Worm (Caenorhabditis elegans) whole organism, young adult: ENCODE measurements around the gene F55A11.11.

Source experiments
- C17E4.6 ChIP-seq: fragments of 200-800 bp; sonication (Bioruptor generic); IDR thresholded peaks from 2 replicates; pipeline ENCODE4 v1.3.6; 2022; ENCODE audit warnings: missing genetic modification reagents, missing genetic modification characterization, missing compliant biosample characterization
- F10E7.11 ChIP-seq: sonication (generic microtip); optimal IDR thresholded peaks from 2 replicates; lab custom pipeline; 2017; ENCODE audit warnings: mild to moderate bottlenecking, missing genetic modification characterization, moderate library complexity, missing compliant biosample characterization
- F22D6.2 ChIP-seq: sonication (generic microtip); optimal IDR thresholded peaks from 2 replicates; lab custom pipeline; 2016; ENCODE audit warnings: mild to moderate bottlenecking, missing genetic modification characterization, missing compliant biosample characterization
- F37B4.10 ChIP-seq: fragments of 200-800 bp; sonication (Bioruptor generic); IDR thresholded peaks from 2 replicates; pipeline ENCODE4 v1.3.6; 2022; ENCODE audit warnings: missing genetic modification characterization, missing compliant biosample characterization
- F49E8.2 ChIP-seq: sonication (generic microtip); optimal IDR thresholded peaks from 3 replicates; lab custom pipeline; 2017; ENCODE audit warnings: missing genetic modification characterization, mild to moderate bottlenecking, missing compliant biosample characterization, antibody characterized with exemption, moderate library complexity; ENCODE audit not compliant: insufficient read depth
- T26A5.8 ChIP-seq: sonication (generic microtip); optimal IDR thresholded peaks from 2 replicates; lab custom pipeline; 2016; ENCODE audit warnings: missing genetic modification characterization, missing compliant biosample characterization
- Y67H2A.10 ChIP-seq: fragments of 200-800 bp; sonication (Bioruptor generic); conservative IDR thresholded peaks from 2 replicates; pipeline ENCODE4 v1.3.6; 2022; ENCODE audit warnings: missing genetic modification reagents, missing genetic modification characterization, missing compliant biosample characterization
- ZK185.1 ChIP-seq: sonication (generic microtip); optimal IDR thresholded peaks from 2 replicates; lab custom pipeline; 2016; ENCODE audit warnings: mild to moderate bottlenecking, missing genetic modification characterization, missing compliant biosample characterization; ENCODE audit not compliant: poor library complexity, severe bottlenecking
- akir-1 ChIP-seq: fragments of 200-800 bp; sonication (Bioruptor generic); optimal IDR thresholded peaks from 2 replicates; lab custom pipeline; 2018; ENCODE audit warnings: mild to moderate bottlenecking, missing genetic modification characterization, moderate library complexity, missing compliant biosample characterization
- ama-1 ChIP-seq, 3 experiments: fragments of 150-350 bp in 1 of 3; sonication (generic microtip) in 2 of 3; optimal IDR thresholded peaks; 2 replicates each; lab custom pipeline; 2014 to 2018; ENCODE audit warnings: missing biosample characterization in 2 of 3, missing genetic modification characterization in 2 of 3, missing genetic modification reagents in 2 of 3
- attf-3 ChIP-seq: fragments of 200-800 bp; sonication (Bioruptor generic); conservative IDR thresholded peaks from 2 replicates; pipeline ENCODE4 v1.3.6; 2022; ENCODE audit warnings: missing genetic modification reagents, missing genetic modification characterization, missing compliant biosample characterization
- attf-6 ChIP-seq: fragments of 200-800 bp; sonication (Bioruptor generic); IDR thresholded peaks from 2 replicates; pipeline ENCODE4 v1.3.6; 2022; ENCODE audit warnings: missing genetic modification reagents, missing genetic modification characterization, missing compliant biosample characterization
- bed-1 ChIP-seq: fragments of 200-800 bp; sonication (Bioruptor generic); IDR thresholded peaks from 2 replicates; pipeline ENCODE4 v1.3.6; 2022; ENCODE audit warnings: missing genetic modification reagents, missing genetic modification characterization, missing compliant biosample characterization
- ccch-3 ChIP-seq: fragments of 200-800 bp; sonication (Bioruptor generic); optimal IDR thresholded peaks from 2 replicates; lab custom pipeline; 2018; ENCODE audit warnings: mild to moderate bottlenecking, missing genetic modification characterization, missing compliant biosample characterization
- ceh-58 ChIP-seq: fragments of 200-800 bp; sonication (Bioruptor generic); IDR thresholded peaks from 2 replicates; pipeline ENCODE4 v1.3.6; 2022; ENCODE audit warnings: missing genetic modification characterization, missing compliant biosample characterization
- ceh-79 ChIP-seq: sonication (generic microtip); optimal IDR thresholded peaks from 2 replicates; lab custom pipeline; 2017; ENCODE audit warnings: mild to moderate bottlenecking, missing genetic modification characterization, missing compliant biosample characterization
- ceh-91 ChIP-seq: fragments of 200-800 bp; sonication (Bioruptor generic); IDR thresholded peaks from 2 replicates; pipeline ENCODE4 v1.3.6; 2022; ENCODE audit warnings: missing genetic modification reagents, missing genetic modification characterization, missing compliant biosample characterization
- die-1 ChIP-seq: sonication (generic microtip); optimal IDR thresholded peaks from 2 replicates; lab custom pipeline; 2016; ENCODE audit warnings: missing genotype, mild to moderate bottlenecking, missing genetic modification characterization, missing compliant biosample characterization
- efl-1 ChIP-seq: fragments of 150-350 bp; optimal IDR thresholded peaks from 2 replicates; lab custom pipeline; 2014; ENCODE audit warnings: missing biosample characterization, missing genetic modification reagents, missing genetic modification characterization
- egl-18 ChIP-seq: fragments of 200-800 bp; sonication (Bioruptor generic); IDR thresholded peaks from 2 replicates; pipeline ENCODE4 v1.3.6; 2022; ENCODE audit warnings: missing genetic modification reagents, missing genetic modification characterization, missing compliant biosample characterization
- ekl-4 ChIP-seq: fragments of 200-800 bp; sonication (Bioruptor generic); IDR thresholded peaks from 2 replicates; pipeline ENCODE4 v1.3.6; 2022; ENCODE audit warnings: missing genetic modification reagents, missing genetic modification characterization, missing compliant biosample characterization
- hlh-12 ChIP-seq: sonication (generic microtip); optimal IDR thresholded peaks from 2 replicates; lab custom pipeline; 2016; ENCODE audit warnings: missing genetic modification characterization, missing compliant biosample characterization
- hlh-26 ChIP-seq: fragments of 200-800 bp; sonication (Bioruptor generic); conservative IDR thresholded peaks from 2 replicates; pipeline ENCODE4 v1.3.6; 2022; ENCODE audit warnings: missing genetic modification reagents, missing genetic modification characterization, missing compliant biosample characterization
- hmg-1.2 ChIP-seq: fragments of 200-800 bp; sonication (Bioruptor generic); IDR thresholded peaks from 2 replicates; pipeline ENCODE4 v1.3.6; 2022; ENCODE audit warnings: missing genetic modification reagents, missing genetic modification characterization, missing compliant biosample characterization
- hsf-1 ChIP-seq: fragments of 200-800 bp; sonication (Bioruptor generic); IDR thresholded peaks from 2 replicates; pipeline ENCODE4 v1.3.6; 2022; ENCODE audit warnings: missing genetic modification reagents, missing genetic modification characterization, missing compliant biosample characterization
- lag-1 ChIP-seq: fragments of 200-800 bp; sonication (Bioruptor generic); IDR thresholded peaks from 2 replicates; pipeline ENCODE4 v1.3.6; 2022; ENCODE audit warnings: missing genetic modification reagents, missing genetic modification characterization, missing compliant biosample characterization
- let-607 ChIP-seq, 2 experiments: fragments of 200-800 bp in 1 of 2; sonication (Bioruptor generic) in 1 of 2; sonication (generic microtip) in 1 of 2; optimal IDR thresholded peaks; 2 replicates each; lab custom pipeline; 2016 to 2018; ENCODE audit warnings: mild to moderate bottlenecking in 2 of 2, missing compliant biosample characterization in 2 of 2, missing genetic modification characterization in 2 of 2, moderate library complexity in 2 of 2, missing genotype in 1 of 2
- lir-1 ChIP-seq: fragments of 200-800 bp; sonication (Bioruptor generic); conservative IDR thresholded peaks from 2 replicates; pipeline ENCODE4 v1.3.6; 2022; ENCODE audit warnings: missing genetic modification reagents, missing genetic modification characterization, missing compliant biosample characterization
- lsl-1 ChIP-seq: fragments of 200-800 bp; sonication (Bioruptor generic); optimal IDR thresholded peaks from 2 replicates; lab custom pipeline; 2018; ENCODE audit warnings: mild to moderate bottlenecking, missing genetic modification characterization, moderate library complexity, missing compliant biosample characterization
- mcd-1 ChIP-seq: fragments of 200-800 bp; sonication (Bioruptor generic); IDR thresholded peaks from 2 replicates; pipeline ENCODE4 v1.3.6; 2022; ENCODE audit warnings: missing genetic modification reagents, missing genetic modification characterization, missing compliant biosample characterization
- mxl-1 ChIP-seq: sonication (generic microtip); optimal IDR thresholded peaks from 2 replicates; lab custom pipeline; 2016; ENCODE audit warnings: missing genetic modification characterization, missing compliant biosample characterization
- nfyb-1 ChIP-seq: fragments of 200-800 bp; sonication (Bioruptor generic); IDR thresholded peaks from 2 replicates; pipeline ENCODE4 v1.3.6; 2022; ENCODE audit warnings: missing genetic modification reagents, missing genetic modification characterization, missing compliant biosample characterization
- nhr-27 ChIP-seq: fragments of 200-800 bp; sonication (Bioruptor generic); optimal IDR thresholded peaks from 2 replicates; lab custom pipeline; 2018; ENCODE audit warnings: mild to moderate bottlenecking, missing genetic modification characterization, moderate library complexity, missing compliant biosample characterization
- nhr-80 ChIP-seq: sonication (generic microtip); optimal IDR thresholded peaks from 2 replicates; lab custom pipeline; 2016; ENCODE audit warnings: missing genetic modification characterization, missing compliant biosample characterization
- nhr-90 ChIP-seq: sonication (generic microtip); optimal IDR thresholded peaks from 2 replicates; lab custom pipeline; 2016; ENCODE audit warnings: missing genotype, mild to moderate bottlenecking, missing genetic modification characterization, missing compliant biosample characterization
- rpc-1 ChIP-seq, 2 experiments: fragments of 150-350 bp in 1 of 2; sonication (generic microtip) in 1 of 2; optimal IDR thresholded peaks; 2 replicates each; lab custom pipeline; 2014 to 2018; ENCODE audit warnings: missing biosample characterization in 1 of 2, missing genetic modification characterization in 1 of 2, missing genetic modification reagents in 1 of 2, missing genotype in 1 of 2
- snpc-1.1 ChIP-seq: sonication (generic microtip); optimal IDR thresholded peaks from 2 replicates; lab custom pipeline; 2017; ENCODE audit warnings: missing genetic modification characterization, mild to moderate bottlenecking, missing compliant biosample characterization, antibody characterized with exemption, moderate library complexity, missing genotype, missing genetic modification reagents; ENCODE audit not compliant: insufficient read depth
- snpc-3.4 ChIP-seq: sonication (generic microtip); optimal IDR thresholded peaks from 2 replicates; lab custom pipeline; 2017; ENCODE audit warnings: missing genetic modification characterization, mild to moderate bottlenecking, missing compliant biosample characterization, antibody characterized with exemption, moderate library complexity, missing genotype, missing genetic modification reagents
- snpc-4 ChIP-seq, 5 experiments: fragments of 150-350 bp in 1 of 5; sonication (generic microtip) in 4 of 5; optimal IDR thresholded peaks; 2 replicates each; lab custom pipeline; 2014 to 2018; ENCODE audit warnings: missing genetic modification characterization in 5 of 5, missing biosample characterization in 3 of 5, antibody characterized with exemption in 2 of 5, mild to moderate bottlenecking in 2 of 5, missing compliant biosample characterization in 2 of 5, missing genotype in 2 of 5, moderate library complexity in 2 of 5, missing genetic modification reagents in 1 of 5
- somi-1 ChIP-seq: fragments of 200-800 bp; sonication (Bioruptor generic); optimal IDR thresholded peaks from 2 replicates; lab custom pipeline; 2018; ENCODE audit warnings: mild to moderate bottlenecking, missing genetic modification characterization, missing compliant biosample characterization
- tlf-1 ChIP-seq: fragments of 200-800 bp; sonication (Bioruptor generic); optimal IDR thresholded peaks from 2 replicates; lab custom pipeline; 2018; ENCODE audit warnings: mild to moderate bottlenecking, missing genetic modification characterization, missing compliant biosample characterization
- ztf-18 ChIP-seq: sonication (generic microtip); optimal IDR thresholded peaks from 2 replicates; lab custom pipeline; 2016; ENCODE audit warnings: missing genotype, mild to moderate bottlenecking, missing genetic modification characterization, missing compliant biosample characterization
- ztf-3 ChIP-seq: fragments of 200-800 bp; sonication (Bioruptor generic); optimal IDR thresholded peaks from 2 replicates; lab custom pipeline; 2018; ENCODE audit warnings: mild to moderate bottlenecking, missing genetic modification characterization, missing compliant biosample characterization
- ztf-6 ChIP-seq: fragments of 200-800 bp; sonication (Bioruptor generic); IDR thresholded peaks from 2 replicates; pipeline ENCODE4 v1.3.6; 2022; ENCODE audit warnings: missing genetic modification reagents, missing genetic modification characterization, missing compliant biosample characterization

F55A11.11 gene

DNA sequence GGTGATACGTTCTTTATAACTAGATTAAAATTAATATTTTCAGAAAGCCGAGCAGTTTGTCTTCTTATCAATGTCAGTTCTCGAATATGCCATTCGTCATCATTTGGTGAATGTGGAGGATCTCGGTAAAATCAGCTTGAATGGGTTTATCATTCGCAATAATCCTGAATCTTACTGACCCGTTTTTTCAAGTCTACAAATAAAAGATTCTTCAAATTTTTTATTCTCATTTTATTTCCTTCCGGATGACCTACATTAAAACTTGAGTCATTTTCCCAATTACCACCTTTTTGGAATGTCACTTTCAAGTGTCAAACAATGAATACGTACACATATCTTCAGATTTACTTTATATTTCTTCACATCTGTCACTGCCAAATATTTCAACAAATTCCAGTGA, 22.6 kb upstream of the F55A11.11 start, which contains the start of gene T04F3.5:
TSS of gene T04F3.5 (plus strand) at position 301 of the 400 bp plus-strand sequence.
- TF ChIP-seq lsl-1 (GFP tag; lab: Kevin White, UChicago) = no peak
- no peak for TF ChIP-seq ztf-18 (tag; lab: Kevin White, UChicago)
- no peak for TF ChIP-seq bed-1 (GFP tag; lab: Robert Waterston, UW)
- no peak for TF ChIP-seq die-1 (tag; lab: Kevin White, UChicago)
- TF ChIP-seq mxl-1 = no peak
- no peak for TF ChIP-seq lag-1 (GFP tag; lab: Robert Waterston, UW)
- no peak for TF ChIP-seq efl-1 (GFP tag; lab: Kevin White, UChicago)
- TF ChIP-seq ceh-91 (GFP tag; lab: Robert Waterston, UW) = no peak
- no peak for TF ChIP-seq rpc-1 (optimal IDR thresholded peaks at IDR 0.05; lab: Kevin White, UChicago)
- no peak for TF ChIP-seq rpc-1 (tag; optimal IDR thresholded peaks at IDR 0.05; lab: Kevin White, UChicago)
- no peak for TF ChIP-seq F37B4.10
- no peak for TF ChIP-seq T26A5.8
- TF ChIP-seq nfyb-1 = no peak
- no peak for TF ChIP-seq snpc-1.1 (tag; lab: Kevin White, UChicago)
- no peak for TF ChIP-seq attf-6

DNA sequence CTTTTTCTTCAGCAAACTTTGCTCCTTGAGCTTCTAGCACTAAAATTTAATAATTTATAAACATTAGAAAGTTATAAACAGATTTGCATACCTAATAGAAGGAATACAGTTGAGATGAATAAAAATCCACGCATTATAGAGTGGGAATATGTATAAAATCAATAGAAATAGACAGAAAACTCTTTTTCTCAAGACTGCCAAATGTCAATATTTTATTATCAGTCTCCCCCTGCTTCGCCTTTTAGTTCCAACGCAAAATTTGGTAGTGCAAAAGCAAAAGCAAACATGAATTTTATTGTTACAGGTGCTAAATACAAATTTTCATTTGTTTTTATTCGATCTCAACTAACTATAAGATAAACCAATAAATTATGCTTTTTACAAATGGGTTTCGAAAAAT, 20.1 kb upstream of the F55A11.11 start, which contains the start of gene T04F3.4:
TSS of gene T04F3.4 (minus strand) at position 187 of the 400 bp plus-strand sequence.
- TF ChIP-seq snpc-4 (GFP tag; optimal IDR thresholded peaks at IDR 0.05; lab: Kevin White, UChicago) (no peak), snpc-4 (tag; optimal IDR thresholded peaks at IDR 0.05; lab: Kevin White, UChicago) (peak in 1 of 4 experiments; percentile 2), snpc-3.4 (peak; percentile 3), somi-1 (GFP tag; lab: Kevin White, UChicago) (no peak), let-607 (tag; optimal IDR thresholded peaks at IDR 0.05; lab: Kevin White, UChicago) (peak; percentile 56 to 86)
- TF ChIP-seq, all 124 proteins: peak for 3

DNA sequence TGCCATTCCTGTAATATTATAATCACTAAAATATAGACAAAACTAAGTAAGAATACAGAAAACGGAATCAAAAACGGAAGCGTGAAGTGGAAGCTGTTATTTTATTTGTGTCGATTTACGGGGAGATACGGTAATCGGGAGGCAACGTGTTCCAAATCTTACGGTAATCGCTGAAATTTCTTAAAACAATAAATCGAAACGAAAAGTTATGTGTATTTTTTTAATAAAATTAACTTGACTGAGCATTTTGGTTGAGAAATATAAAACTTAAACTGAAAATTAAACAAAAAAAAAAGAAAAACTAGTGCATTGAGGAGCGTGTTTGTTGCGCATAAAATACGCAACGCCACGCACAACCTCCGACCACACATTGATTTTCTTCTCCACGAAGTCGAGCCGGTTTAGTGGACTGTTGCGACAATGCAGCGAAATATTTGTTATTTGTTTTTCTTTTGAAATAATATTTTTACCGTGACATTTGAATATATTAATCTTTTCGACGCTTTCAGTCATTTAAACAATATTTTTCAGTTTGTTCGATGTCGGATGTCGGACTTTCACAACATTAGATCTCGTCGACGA, 18.5 kb upstream of the F55A11.11 start, which contains the start of the genes F55A11.1 and syx-5:
TSS of gene F55A11.1 (minus strand) at position 13 of the 582 bp plus-strand sequence.
TSS of gene syx-5 (plus strand) at position 532 of the 582 bp plus-strand sequence.
- TF ChIP-seq F22D6.2 (tag; lab: Kevin White, UChicago) (peak; percentile 34), ccch-3 (no peak), Y67H2A.10 (GFP tag; lab: Robert Waterston, UW) (no peak), F10E7.11 (tag; lab: Kevin White, UChicago) (no peak), ztf-3 (GFP tag; lab: Kevin White, UChicago) (peak; percentile 40), nhr-80 (tag; lab: Kevin White, UChicago) (peak; percentile 63), ceh-58 (GFP tag; lab: Robert Waterston, UW) (no peak), ceh-79 (tag; lab: Kevin White, UChicago) (no peak), efl-1 (GFP tag; lab: Kevin White, UChicago) (peak; percentile 33), akir-1 (GFP tag; lab: Kevin White, UChicago) (no peak), hsf-1 (GFP tag; lab: Robert Waterston, UW) (no peak), C17E4.6 (GFP tag; lab: Robert Waterston, UW) (no peak), F49E8.2 (peak; percentile 36), tlf-1 (GFP tag; lab: Kevin White, UChicago) (peak; percentile 75), egl-18 (GFP tag; lab: Robert Waterston, UW) (no peak), nhr-90 (no peak), lir-1 (GFP tag; lab: Robert Waterston, UW) (no peak), hmg-1.2 (GFP tag; lab: Robert Waterston, UW) (peak; percentile 61), ZK185.1 (tag; lab: Kevin White, UChicago) (peak; percentile 22), attf-3 (no peak), ekl-4 (GFP tag; lab: Robert Waterston, UW) (peak; percentile 73; the same call in 1 of the 2 replicates), ztf-6 (no peak), ama-1 (optimal IDR thresholded peaks at IDR 0.05; lab: Kevin White, UChicago) (no peak), ama-1 (GFP tag; optimal IDR thresholded peaks at IDR 0.05; lab: Kevin White, UChicago) (no peak), hlh-12 (tag; lab: Kevin White, UChicago) (no peak), mcd-1 (GFP tag; lab: Robert Waterston, UW) (peak; percentile 80), nhr-27 (tag; lab: Kevin White, UChicago) (no peak), hlh-26 (no peak)
